Fruit fly (Drosophila melanogaster) whole organism, prepupa: Measurements from ENCODE around the gene Hsp26.

Experiments used
- Blimp-1 ChIP-seq: fragments of 200-800 bp; sonication (Bioruptor generic); optimal IDR thresholded peaks from 3 replicates; lab custom pipeline; 2017; ENCODE audit warnings: missing biosample characterization, missing genetic modification characterization, mild to moderate bottlenecking, moderate library complexity, missing genetic modification reagents
- CG3919 ChIP-seq: fragments of 200-800 bp; sonication (Bioruptor generic); optimal IDR thresholded peaks from 3 replicates; lab custom pipeline; 2016; ENCODE audit warnings: missing biosample characterization, missing genetic modification characterization
- CG7368 ChIP-seq: fragments of 200-800 bp; sonication (Bioruptor generic); optimal IDR thresholded peaks from 3 replicates; lab custom pipeline; 2016; ENCODE audit warnings: missing biosample characterization, missing genetic modification characterization
- CG8319 ChIP-seq: fragments of 200-800 bp; sonication (Bioruptor generic); optimal IDR thresholded peaks from 3 replicates; lab custom pipeline; 2016; ENCODE audit warnings: missing biosample characterization, missing genetic modification characterization
- Eip78C ChIP-seq: fragments of 200-800 bp; sonication (Bioruptor generic); peaks from one replicate; lab custom pipeline; 2016; ENCODE audit warnings: missing biosample characterization, missing genetic modification characterization
- Hr39 ChIP-seq: fragments of 200-800 bp; sonication (Bioruptor generic); optimal IDR thresholded peaks from 2 replicates; lab custom pipeline; 2016; ENCODE audit warnings: missing biosample characterization, missing genetic modification characterization
- Hr4 ChIP-seq: fragments of 200-800 bp; sonication (Bioruptor generic); optimal IDR thresholded peaks from 3 replicates; lab custom pipeline; 2016; ENCODE audit warnings: missing biosample characterization, missing genetic modification characterization
- Lpt ChIP-seq: fragments of 200-800 bp; sonication (Bioruptor generic); optimal IDR thresholded peaks from 3 replicates; lab custom pipeline; 2016; ENCODE audit warnings: missing biosample characterization, missing genetic modification characterization
- topi ChIP-seq: fragments of 200-800 bp; sonication (Bioruptor generic); optimal IDR thresholded peaks from 3 replicates; lab custom pipeline; 2016; ENCODE audit warnings: missing biosample characterization, missing genetic modification characterization

DNA sequence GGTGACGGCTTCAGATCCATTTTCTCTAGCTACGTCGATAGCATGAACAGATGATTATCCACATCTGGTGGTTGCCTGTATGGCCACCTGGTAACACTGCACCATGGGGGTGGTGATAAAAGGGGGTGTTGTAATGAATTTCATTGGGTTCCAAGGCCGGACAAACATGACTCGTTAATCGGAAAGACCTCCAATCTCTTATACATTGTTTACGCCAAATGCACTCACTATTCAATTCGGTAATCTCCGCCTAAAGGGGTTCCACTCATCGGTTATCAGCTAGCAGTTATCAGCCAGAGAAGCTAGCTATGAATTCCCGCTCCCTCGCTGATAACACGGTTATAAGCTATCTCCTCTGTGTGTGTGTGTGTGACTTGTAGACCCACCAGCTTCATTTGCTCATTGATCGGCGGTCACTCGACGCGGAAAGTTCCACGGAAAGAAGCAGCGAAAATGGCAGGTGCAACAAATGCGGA lies 17.0 kb downstream of the Hsp26 start, which contains the start of gene Pdxk:
- TF ChIP-seq topi (no peak), Blimp-1 (no peak), Eip78C (GFP tag; lab: Kevin White, UChicago) (peak; percentile 74), CG3919 (GFP tag; lab: Kevin White, UChicago) (no peak), Hr39 (GFP tag; lab: Kevin White, UChicago) (no peak), CG7368 (no peak), CG8319 (GFP tag; lab: Kevin White, UChicago) (no peak), Lpt (GFP tag; lab: Kevin White, UChicago) (no peak), Hr4 (GFP tag; lab: Kevin White, UChicago) (no peak)
